Worm (Caenorhabditis elegans) whole organism, midembryonic: Measurements from ENCODE around the gene zim-3.

ENCODE experiments used
- T22C8.4 ChIP-seq: fragments of 200-800 bp; sonication (Bioruptor generic); IDR thresholded peaks from 2 replicates; pipeline ENCODE4 v1.3.6; 2022; ENCODE audit warnings: missing genetic modification characterization, missing compliant biosample characterization
- flt-1 ChIP-seq: fragments of 200-800 bp; sonication (Bioruptor generic); IDR thresholded peaks from 2 replicates; pipeline ENCODE4 v1.3.6; 2022; ENCODE audit warnings: missing genetic modification characterization, missing compliant biosample characterization
- med-1 ChIP-seq: sonication (generic microtip); optimal IDR thresholded peaks from 2 replicates; lab custom pipeline; 2017; ENCODE audit warnings: missing genetic modification characterization, mild to moderate bottlenecking, missing compliant biosample characterization, antibody characterized with exemption, missing genetic modification reagents; ENCODE audit not compliant: insufficient read depth
- ztf-23 ChIP-seq: fragments of 200-800 bp; sonication (Bioruptor generic); IDR thresholded peaks from 2 replicates; pipeline ENCODE4 v1.3.6; 2022; ENCODE audit warnings: missing genetic modification reagents, missing genetic modification characterization, missing compliant biosample characterization
- ztf-29 ChIP-seq: fragments of 200-800 bp; sonication (Bioruptor generic); IDR thresholded peaks from 2 replicates; pipeline ENCODE4 v1.3.6; 2022; ENCODE audit warnings: missing genetic modification reagents, missing genetic modification characterization, missing compliant biosample characterization

DNA sequence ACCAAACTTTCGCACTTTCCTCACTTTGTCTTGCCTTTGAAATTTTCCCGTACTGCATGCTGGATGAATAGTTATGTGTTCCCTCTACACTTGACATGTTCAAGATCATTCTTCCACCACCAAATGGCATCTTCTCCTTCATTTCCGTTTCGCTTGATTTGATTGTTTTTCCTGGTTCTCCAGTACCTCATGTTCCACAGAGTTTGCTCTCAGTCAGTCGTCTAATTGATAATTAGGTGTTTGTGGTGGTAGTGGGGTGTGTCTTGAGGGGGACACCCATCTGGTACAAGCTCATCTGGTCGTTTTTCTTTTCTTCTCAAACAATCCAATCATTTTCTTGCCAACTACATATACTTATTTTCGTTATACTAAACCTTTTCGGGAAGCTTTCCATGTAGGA lies 12.5 kb downstream of the zim-3 start:
- TF ChIP-seq ztf-23 (GFP tag; lab: Robert Waterston, UW): no peak
- no peak for TF ChIP-seq med-1 (GFP tag; lab: Kevin White, UChicago)
- no peak for TF ChIP-seq T22C8.4 (GFP tag; lab: Robert Waterston, UW)
- TF ChIP-seq flt-1 (GFP tag; lab: Robert Waterston, UW): no peak
- TF ChIP-seq ztf-29 (GFP tag; lab: Robert Waterston, UW): no peak
